Worm (Caenorhabditis elegans): ENCODE measurements around the gene F55G11.6.

The F55G11.6 gene

ce11 chrIV:13008405-13009208, 50.8 kb downstream of the F55G11.6 start, which contains the start of gene mbk-2 (continued):
- TF ChIP-seq dve-1 (tag; optimal IDR thresholded peaks at IDR 0.05; ENCODE audit: insufficient read depth) = peak; percentile 58
- TF ChIP-seq Y75B8A.6 (GFP tag; IDR thresholded peaks at IDR 0.05) = no peak
- no peak for TF ChIP-seq ceh-82 (tag; optimal IDR thresholded peaks at IDR 0.05)
- TF ChIP-seq hlh-30 (tag; optimal IDR thresholded peaks at IDR 0.05; ENCODE audit: insufficient read depth) = peak; percentile 9
- TF ChIP-seq Y105C5A.15 (GFP tag; IDR thresholded peaks at IDR 0.05) = no peak
- TF ChIP-seq nhr-25 (tag; optimal IDR thresholded peaks at IDR 0.05; ENCODE audit: borderline replicate concordance, insufficient read depth) = no peak
- no peak for TF ChIP-seq ztf-7 (tag; optimal IDR thresholded peaks at IDR 0.05)
- TF ChIP-seq nhr-42 (GFP tag; IDR thresholded peaks at IDR 0.05) = no peak
- no peak for TF ChIP-seq hmg-1.1 (GFP tag; IDR thresholded peaks at IDR 0.05)
- TF ChIP-seq tra-1 (GFP tag; IDR thresholded peaks at IDR 0.05) = no peak
- TF ChIP-seq dmd-6 (GFP tag; IDR thresholded peaks at IDR 0.05) = peak; percentile 7; the same call in 1 of the 2 replicates
- TF ChIP-seq lin-29 (GFP tag; IDR thresholded peaks at IDR 0.05) = no peak
- TF ChIP-seq lin-13 (GFP tag; optimal IDR thresholded peaks at IDR 0.05) = no peak
- no peak for TF ChIP-seq T20F7.1 (GFP tag; optimal IDR thresholded peaks at IDR 0.05)
- no peak for TF ChIP-seq daf-16 (GFP tag; optimal IDR thresholded peaks at IDR 0.05)
- peak; percentile 76 for TF ChIP-seq daf-16 (tag; optimal IDR thresholded peaks at IDR 0.05)
- TF ChIP-seq fos-1 (tag; optimal IDR thresholded peaks at IDR 0.05) = no peak
- TF ChIP-seq nhr-237 (tag; optimal IDR thresholded peaks at IDR 0.05) = no peak
- peak; percentile 58 for TF ChIP-seq hlh-11 (tag; optimal IDR thresholded peaks at IDR 0.05)
- TF ChIP-seq nhr-28 (tag; optimal IDR thresholded peaks at IDR 0.05) = peak; percentile 45
- no peak for TF ChIP-seq snpc-4 (tag; optimal IDR thresholded peaks at IDR 0.05)
- no peak for TF ChIP-seq jun-1 (tag; optimal IDR thresholded peaks at IDR 0.05)
- TF ChIP-seq mep-1 (tag; optimal IDR thresholded peaks at IDR 0.05) = no peak
- peak; percentile 58 for TF ChIP-seq aha-1 (tag)
- peak; percentile 72 for TF ChIP-seq php-3 (GFP tag; IDR thresholded peaks at IDR 0.05)
- TF ChIP-seq lin-38 (GFP tag; IDR thresholded peaks at IDR 0.05) = no peak
- no peak for TF ChIP-seq vab-7 (GFP tag; IDR thresholded peaks at IDR 0.05)
- no peak for TF ChIP-seq unc-39 (tag; optimal IDR thresholded peaks at IDR 0.05)
- TF ChIP-seq lin-39 (tag; optimal IDR thresholded peaks at IDR 0.05) = no peak

Measured in whole organism, L4 larva.